Worm (Caenorhabditis elegans): ENCODE results near the gene tmem-131.

Gene tmem-131

ce11 chrIII:4961281-4961680, 36.7 kb downstream of the tmem-131 start:
- no peak for TF ChIP-seq lin-39 (tag; optimal IDR thresholded peaks at IDR 0.05)
- TF ChIP-seq daf-12 (tag; optimal IDR thresholded peaks at IDR 0.05): no peak
- 0 out of 2 replicates have a peak, but pooled peaks have one; percentile 18 for TF ChIP-seq Y48G9A.11 (GFP tag; IDR thresholded peaks at IDR 0.05)
- no peak for TF ChIP-seq mdt-29 (GFP tag; IDR thresholded peaks at IDR 0.05)
- 0 out of 2 replicates have a peak, but pooled peaks have one; percentile 16 for TF ChIP-seq dmd-8 (GFP tag; IDR thresholded peaks at IDR 0.05)
- no peak for TF ChIP-seq fos-1 (tag; optimal IDR thresholded peaks at IDR 0.05)
- peak; percentile 18 for TF ChIP-seq ama-1 (optimal IDR thresholded peaks at IDR 0.05)
- TF ChIP-seq D1046.2 (GFP tag; IDR thresholded peaks at IDR 0.05): no peak
- no peak for TF ChIP-seq zag-1 (tag; optimal IDR thresholded peaks at IDR 0.05)
- peak; percentile 58 for TF ChIP-seq aha-1 (tag)
- TF ChIP-seq ctbp-1 (GFP tag; IDR thresholded peaks at IDR 0.05): no peak
- TF ChIP-seq duxl-1 (tag; optimal IDR thresholded peaks at IDR 0.05; ENCODE audit: poor library complexity): peak; percentile 0
- TF ChIP-seq unc-62 (GFP tag; optimal IDR thresholded peaks at IDR 0.05 in 1 of 2): peak in 1 of 2 experiments; percentile 98
- no peak for TF ChIP-seq unc-62 (tag; optimal IDR thresholded peaks at IDR 0.05)
- TF ChIP-seq lin-29 (GFP tag; IDR thresholded peaks at IDR 0.05): no peak
- TF ChIP-seq F37D6.2 (tag; optimal IDR thresholded peaks at IDR 0.05): no peak
- no peak for TF ChIP-seq ceh-44 (GFP tag; IDR thresholded peaks at IDR 0.05)
- TF ChIP-seq sdz-12 (GFP tag; optimal IDR thresholded peaks at IDR 0.05): no peak
- no peak for TF ChIP-seq hif-1 (tag; optimal IDR thresholded peaks at IDR 0.05)

- TF ChIP-seq daf-8 (GFP tag; IDR thresholded peaks at IDR 0.05): no peak
- TF ChIP-seq egl-43 (GFP tag; IDR thresholded peaks at IDR 0.05): no peak
- TF ChIP-seq F10B5.3 (tag; optimal IDR thresholded peaks at IDR 0.05): no peak
- no peak for TF ChIP-seq ztf-11 (tag; optimal IDR thresholded peaks at IDR 0.05)
- TF ChIP-seq madf-5 (GFP tag; IDR thresholded peaks at IDR 0.05): no peak
- TF ChIP-seq aha-1 (tag): no peak
- TF ChIP-seq set-16 (GFP tag; IDR thresholded peaks at IDR 0.05): no peak
Observed at ce11 chrIII:4960204-4960603, 37.8 kb downstream of the tmem-131 start, which contains the start of gene C27F2.4. C27F2.4 (minus strand) TSS chrIII:4960304.

ce11 chrIII:4956566-4956965, 41.4 kb downstream of the tmem-131 start, which contains the start of gene C26E6.1:
C26E6.1 (plus strand) TSS chrIII:4956866.
- TF ChIP-seq hmg-1.1 (GFP tag; IDR thresholded peaks at IDR 0.05): no peak
- peak in 1 of 2 experiments; percentile 25 for TF ChIP-seq unc-62 (GFP tag; optimal IDR thresholded peaks at IDR 0.05 in 1 of 2)
- TF ChIP-seq unc-62 (tag; optimal IDR thresholded peaks at IDR 0.05): no peak

ce11 chrIII:4952970-4953369, 45.0 kb downstream of the tmem-131 start:
- TF ChIP-seq spr-1 (tag; optimal IDR thresholded peaks at IDR 0.05): no peak
- no peak for TF ChIP-seq ceh-32 (tag; optimal IDR thresholded peaks at IDR 0.05; ENCODE audit: poor library complexity)
- no peak for TF ChIP-seq F26F4.8 (GFP tag; conservative IDR thresholded peaks at IDR 0.05)
- TF ChIP-seq ZK337.2 (GFP tag; IDR thresholded peaks at IDR 0.05): no peak
- TF ChIP-seq aly-2 (tag; optimal IDR thresholded peaks at IDR 0.05): no peak
- TF ChIP-seq F10B5.3 (tag; optimal IDR thresholded peaks at IDR 0.05): no peak
- no peak for TF ChIP-seq D1046.2 (GFP tag; IDR thresholded peaks at IDR 0.05)
- no peak for TF ChIP-seq T26A8.4 (GFP tag; IDR thresholded peaks at IDR 0.05)
- no peak for TF ChIP-seq gei-8 (GFP tag; optimal IDR thresholded peaks at IDR 0.05)
- TF ChIP-seq php-3 (GFP tag; IDR thresholded peaks at IDR 0.05): no peak
- TF ChIP-seq nhr-237 (tag; optimal IDR thresholded peaks at IDR 0.05): no peak

ce11 chrIII:4951824-4952223, 46.1 kb downstream of the tmem-131 start, which contains the start of gene flh-2:
flh-2 (plus strand) TSS chrIII:4952124.
- TF ChIP-seq jun-1 (tag; optimal IDR thresholded peaks at IDR 0.05) (no peak), nhr-10 (tag; optimal IDR thresholded peaks at IDR 0.05) (no peak), mdl-1 (tag; optimal IDR thresholded peaks at IDR 0.05) (no peak), dve-1 (tag; optimal IDR thresholded peaks at IDR 0.05; ENCODE audit: insufficient read depth) (no peak), nhr-28 (tag; optimal IDR thresholded peaks at IDR 0.05) (no peak), R02D3.7 (tag; optimal IDR thresholded peaks at IDR 0.05) (no peak), daf-8 (GFP tag; IDR thresholded peaks at IDR 0.05) (no peak), nhr-42 (GFP tag; IDR thresholded peaks at IDR 0.05) (no peak), vab-7 (GFP tag; IDR thresholded peaks at IDR 0.05) (no peak), dpl-1 (GFP tag; optimal IDR thresholded peaks at IDR 0.05) (no peak), nhr-25 (tag; optimal IDR thresholded peaks at IDR 0.05; ENCODE audit: borderline replicate concordance, insufficient read depth) (no peak), lsy-2 (tag; optimal IDR thresholded peaks at IDR 0.05) (no peak), mxl-2 (GFP tag; conservative IDR thresholded peaks at IDR 0.05) (no peak), D1046.2 (GFP tag; IDR thresholded peaks at IDR 0.05) (no peak)
